Fruit fly (Drosophila melanogaster): ENCODE data around the gene NdufV3.

- no peak for TF ChIP-seq psq (optimal IDR thresholded peaks at IDR 0.05)
- TF ChIP-seq CG8478 (optimal IDR thresholded peaks at IDR 0.05) = no peak
- TF ChIP-seq usp (GFP tag; optimal IDR thresholded peaks at IDR 0.05) = no peak
These were observed 28.6 kb downstream of the NdufV3 start for dm6 chrX:11378388-11378787.

Data from whole organism.